Fruit fly (Drosophila melanogaster): ENCODE measurements around the gene Fic.

DNA sequence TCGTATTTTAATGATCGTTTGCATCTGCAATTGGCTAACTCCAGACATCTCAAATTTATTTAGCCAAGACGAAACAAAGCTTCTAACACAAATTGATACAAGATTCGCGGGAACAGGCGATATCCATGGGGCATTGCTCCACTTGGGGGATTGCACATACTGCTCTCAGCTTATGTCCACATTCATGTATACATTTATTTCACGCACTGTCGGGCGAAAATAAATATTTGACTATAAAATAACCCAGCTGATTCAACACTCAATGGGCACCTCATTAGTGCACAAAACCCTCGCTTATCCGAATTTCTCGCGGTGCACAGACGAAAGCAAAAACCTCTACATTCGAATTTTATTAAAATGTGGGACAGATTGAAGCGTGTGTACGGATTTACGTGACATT lies 37.4 kb downstream of the Fic start:
- TF ChIP-seq CG6276 (GFP tag; optimal IDR thresholded peaks at IDR 0.05) (no peak), fkh (GFP tag; optimal IDR thresholded peaks at IDR 0.05) (peak; percentile 70), Lpt (GFP tag; optimal IDR thresholded peaks at IDR 0.05) (no peak), Ets21C (GFP tag; optimal IDR thresholded peaks at IDR 0.05) (no peak), topi (GFP tag; optimal IDR thresholded peaks at IDR 0.05) (no peak), CG16779 (tag; optimal IDR thresholded peaks at IDR 0.05) (no peak), Hr39 (GFP tag; optimal IDR thresholded peaks at IDR 0.05) (no peak), Hr38 (GFP tag; optimal IDR thresholded peaks at IDR 0.05) (no peak)
